Worm (Caenorhabditis elegans) whole organism, L3 larva: ENCODE results near the gene ZC477.2.

ENCODE experiments used
- R02D3.7 ChIP-seq: fragments of 150-350 bp; optimal IDR thresholded peaks from 2 replicates; lab custom pipeline; 2014; ENCODE audit warnings: missing biosample characterization, missing genetic modification characterization
- ZK546.5 ChIP-seq: sonication (generic microtip); optimal IDR thresholded peaks from 2 replicates; lab custom pipeline; 2017; ENCODE audit warnings: missing biosample characterization, missing genetic modification characterization
- aly-2 ChIP-seq: fragments of 150-350 bp; optimal IDR thresholded peaks from 2 replicates; lab custom pipeline; 2014; ENCODE audit warnings: missing biosample characterization, missing genetic modification characterization
- ama-1 ChIP-seq: fragments of 150-350 bp; optimal IDR thresholded peaks from 2 replicates; lab custom pipeline; 2018
- ceh-16 ChIP-seq: sonication (generic microtip); optimal IDR thresholded peaks from 2 replicates; lab custom pipeline; 2017; ENCODE audit warnings: missing biosample characterization, missing genetic modification characterization
- ceh-28 ChIP-seq: fragments of 150-350 bp; optimal IDR thresholded peaks from 2 replicates; lab custom pipeline; 2014; ENCODE audit warnings: missing biosample characterization, missing genetic modification reagents, missing genetic modification characterization
- ceh-82 ChIP-seq: fragments of 150-350 bp; optimal IDR thresholded peaks from 2 replicates; lab custom pipeline; 2014; ENCODE audit warnings: missing biosample characterization, missing genetic modification characterization
- ceh-9 ChIP-seq: sonication (generic microtip); optimal IDR thresholded peaks from 2 replicates; lab custom pipeline; 2018; ENCODE audit warnings: missing biosample characterization, missing genetic modification characterization
- daf-12 ChIP-seq: fragments of 150-350 bp; optimal IDR thresholded peaks from 2 replicates; lab custom pipeline; 2014; ENCODE audit warnings: missing biosample characterization, missing genetic modification reagents, missing genetic modification characterization
- egl-27 ChIP-seq: sonication (generic microtip); optimal IDR thresholded peaks from 4 replicates; lab custom pipeline; 2017; ENCODE audit warnings: missing biosample characterization, missing genetic modification reagents, missing genetic modification characterization
- egl-5 ChIP-seq: fragments of 150-350 bp; optimal IDR thresholded peaks from 2 replicates; lab custom pipeline; 2017; ENCODE audit warnings: missing biosample characterization, missing genetic modification reagents, missing genetic modification characterization, inconsistent platforms
- elt-1 ChIP-seq: fragments of 150-350 bp; optimal IDR thresholded peaks from 2 replicates; lab custom pipeline; 2014; ENCODE audit warnings: missing biosample characterization, missing genetic modification characterization
- elt-2 ChIP-seq: sonication (generic microtip); optimal IDR thresholded peaks from 2 replicates; lab custom pipeline; 2016; ENCODE audit warnings: missing genetic modification reagents, mild to moderate bottlenecking, missing genetic modification characterization, missing compliant biosample characterization
- elt-3 ChIP-seq, 3 experiments: fragments of 150-350 bp in 1 of 3; sonication (generic microtip) in 2 of 3; optimal IDR thresholded peaks; 2 replicates in 2 of 3; 4 replicates in 1 of 3; lab custom pipeline; 2014 to 2017; ENCODE audit warnings: missing biosample characterization in 3 of 3, missing genetic modification characterization in 3 of 3
- eor-1 ChIP-seq, 2 experiments: fragments of 150-350 bp; optimal IDR thresholded peaks; 2 replicates each; lab custom pipeline; 2014 to 2018; ENCODE audit warnings: missing biosample characterization in 2 of 2, missing genetic modification characterization in 2 of 2
- fkh-10 ChIP-seq: sonication (generic microtip); optimal IDR thresholded peaks from 2 replicates; lab custom pipeline; 2017; ENCODE audit warnings: missing biosample characterization, missing genetic modification reagents, missing genetic modification characterization
- fkh-2 ChIP-seq: fragments of 150-350 bp; optimal IDR thresholded peaks from 2 replicates; lab custom pipeline; 2014; ENCODE audit warnings: missing biosample characterization, missing genetic modification reagents, missing genetic modification characterization
- fos-1 ChIP-seq: fragments of 150-350 bp; optimal IDR thresholded peaks from 2 replicates; lab custom pipeline; 2014; ENCODE audit warnings: missing biosample characterization, missing genetic modification characterization
- hmg-11 ChIP-seq: sonication (generic microtip); optimal IDR thresholded peaks from 2 replicates; lab custom pipeline; 2016; ENCODE audit warnings: missing genetic modification characterization, missing compliant biosample characterization
- jun-1 ChIP-seq: fragments of 150-350 bp; optimal IDR thresholded peaks from 2 replicates; lab custom pipeline; 2014; ENCODE audit warnings: missing biosample characterization, missing genetic modification reagents, missing genetic modification characterization
- lin-15B ChIP-seq: fragments of 150-350 bp; optimal IDR thresholded peaks from 2 replicates; lab custom pipeline; 2014; ENCODE audit warnings: missing biosample characterization, missing genetic modification characterization
- lin-39 ChIP-seq: fragments of 150-350 bp; optimal IDR thresholded peaks from 2 replicates; lab custom pipeline; 2018; ENCODE audit warnings: missing biosample characterization, missing genetic modification reagents, missing genetic modification characterization
- lsy-12 ChIP-seq: sonication (generic microtip); optimal IDR thresholded peaks from 2 replicates; lab custom pipeline; 2016; ENCODE audit warnings: mild to moderate bottlenecking, missing genetic modification characterization, missing compliant biosample characterization
- mdl-1 ChIP-seq: fragments of 150-350 bp; optimal IDR thresholded peaks from 2 replicates; lab custom pipeline; 2014; ENCODE audit warnings: missing biosample characterization, missing genetic modification characterization
- mml-1 ChIP-seq: fragments of 150-350 bp; sonication (generic microtip); optimal IDR thresholded peaks from 3 replicates; lab custom pipeline; 2014; ENCODE audit warnings: missing biosample characterization, missing genetic modification characterization
- nfya-1 ChIP-seq: sonication (generic microtip); optimal IDR thresholded peaks from 2 replicates; lab custom pipeline; 2017; ENCODE audit warnings: missing genetic modification characterization, mild to moderate bottlenecking, missing compliant biosample characterization, antibody characterized with exemption, moderate library complexity; ENCODE audit not compliant: insufficient read depth
- nhr-11 ChIP-seq: fragments of 150-350 bp; optimal IDR thresholded peaks from 2 replicates; lab custom pipeline; 2014; ENCODE audit warnings: missing biosample characterization, missing genetic modification characterization
- nhr-12 ChIP-seq: fragments of 150-350 bp; optimal IDR thresholded peaks from 2 replicates; lab custom pipeline; 2014; ENCODE audit warnings: missing biosample characterization, missing genetic modification characterization
- nhr-23 ChIP-seq: fragments of 150-350 bp; optimal IDR thresholded peaks from 2 replicates; lab custom pipeline; 2014; ENCODE audit warnings: missing biosample characterization, missing genetic modification reagents, missing genetic modification characterization
- nhr-237 ChIP-seq: fragments of 150-350 bp; optimal IDR thresholded peaks from 2 replicates; lab custom pipeline; 2014; ENCODE audit warnings: missing biosample characterization, missing genetic modification characterization
- nhr-25 ChIP-seq: sonication (generic microtip); optimal IDR thresholded peaks from 2 replicates; lab custom pipeline; 2017; ENCODE audit warnings: missing biosample characterization, missing genetic modification characterization
- nhr-28 ChIP-seq: fragments of 150-350 bp; optimal IDR thresholded peaks from 2 replicates; lab custom pipeline; 2014; ENCODE audit warnings: missing biosample characterization, missing genetic modification characterization
- nhr-43 ChIP-seq: sonication (generic microtip); optimal IDR thresholded peaks from 2 replicates; lab custom pipeline; 2016; ENCODE audit warnings: mild to moderate bottlenecking, missing genetic modification characterization, missing compliant biosample characterization; ENCODE audit not compliant: poor library complexity, severe bottlenecking
- nhr-67 ChIP-seq: fragments of 150-350 bp; optimal IDR thresholded peaks from 2 replicates; lab custom pipeline; 2014; ENCODE audit warnings: missing biosample characterization, missing genetic modification characterization
- nhr-76 ChIP-seq: fragments of 150-350 bp; sonication (generic microtip); optimal IDR thresholded peaks from 5 replicates; lab custom pipeline; 2014; ENCODE audit warnings: missing biosample characterization, missing genetic modification characterization
- nhr-77 ChIP-seq: fragments of 150-350 bp; optimal IDR thresholded peaks from 2 replicates; lab custom pipeline; 2014; ENCODE audit warnings: missing biosample characterization, missing genetic modification characterization
- pha-4 ChIP-seq: fragments of 150-350 bp; optimal IDR thresholded peaks from 2 replicates; lab custom pipeline; 2014; ENCODE audit warnings: missing biosample characterization, missing genetic modification reagents, missing genetic modification characterization
- pqm-1 ChIP-seq: fragments of 150-350 bp; optimal IDR thresholded peaks from 2 replicates; lab custom pipeline; 2017; ENCODE audit warnings: missing biosample characterization, missing genetic modification characterization, inconsistent platforms
- sea-2 ChIP-seq: fragments of 150-350 bp; sonication (generic microtip); optimal IDR thresholded peaks from 4 replicates; lab custom pipeline; 2014; ENCODE audit warnings: missing biosample characterization, missing genetic modification reagents, missing genetic modification characterization
- skn-1 ChIP-seq: fragments of 150-350 bp; optimal IDR thresholded peaks from 2 replicates; lab custom pipeline; 2014; ENCODE audit warnings: missing biosample characterization, missing genetic modification characterization
- snpc-4 ChIP-seq: fragments of 150-350 bp; optimal IDR thresholded peaks from 2 replicates; lab custom pipeline; 2014; ENCODE audit warnings: missing biosample characterization, missing genetic modification characterization
- tbx-2 ChIP-seq: sonication (generic microtip); optimal IDR thresholded peaks from 2 replicates; lab custom pipeline; 2016; ENCODE audit warnings: mild to moderate bottlenecking, missing genetic modification characterization, missing compliant biosample characterization
- unc-39 ChIP-seq: sonication (generic microtip); optimal IDR thresholded peaks from 4 replicates; lab custom pipeline; 2017; ENCODE audit warnings: missing biosample characterization, missing genetic modification characterization
- unc-62 ChIP-seq: fragments of 150-350 bp; sonication (generic microtip); optimal IDR thresholded peaks from 4 replicates; lab custom pipeline; 2014; ENCODE audit warnings: missing biosample characterization, missing genetic modification reagents, missing genetic modification characterization
- zag-1 ChIP-seq: fragments of 150-350 bp; optimal IDR thresholded peaks from 2 replicates; lab custom pipeline; 2014; ENCODE audit warnings: missing biosample characterization, missing genetic modification characterization
- ztf-11 ChIP-seq: fragments of 150-350 bp; optimal IDR thresholded peaks from 2 replicates; lab custom pipeline; 2014; ENCODE audit warnings: missing biosample characterization, missing genetic modification characterization

ZC477.2 gene

ce11 chrIV:7081214-7081613, 26.8 kb upstream of the ZC477.2 start, which contains the start of gene Y43B11AR.1:
Gene Y43B11AR.1, plus strand, starts transcription at chrIV:7081514.
- TF ChIP-seq aly-2 (no peak), hmg-11 (tag; lab: Kevin White, UChicago) (no peak), lsy-12 (tag; lab: Kevin White, UChicago) (no peak), nhr-28 (no peak)

ce11 chrIV:7083382-7083784, 24.6 kb upstream of the ZC477.2 start, which contains the start of gene Y43B11AR.3:
Gene Y43B11AR.3, minus strand, starts transcription at chrIV:7083716.
- TF ChIP-seq nhr-25 (tag; lab: Kevin White, UChicago): peak; percentile 10
- no peak for TF ChIP-seq nhr-11
- peak; percentile 25 for TF ChIP-seq elt-2
- TF ChIP-seq egl-27 (tag; lab: Kevin White, UChicago): no peak
- no peak for TF ChIP-seq nhr-28
- peak; percentile 19 for TF ChIP-seq nhr-12
- TF ChIP-seq ama-1 (lab: Kevin White, UChicago): peak; percentile 12
- TF ChIP-seq, all 47 proteins: peak for 4

- TF ChIP-seq fos-1 (tag; lab: Kevin White, UChicago) (no peak), pqm-1 (no peak), egl-5 (no peak), nhr-28 (no peak), sea-2 (GFP tag; lab: Kevin White, UChicago) (no peak), mdl-1 (no peak), elt-2 (no peak)
These were observed 24.0 kb upstream of the ZC477.2 start for ce11 chrIV:7083976-7084375.

ce11 chrIV:7084632-7085160, 23.3 kb upstream of the ZC477.2 start, which contains the start of gene rps-4:
Gene rps-4, minus strand, starts transcription at chrIV:7084682.
- TF ChIP-seq unc-62 (GFP tag; lab: Kevin White, UChicago): peak; percentile 14
- TF ChIP-seq nhr-28: no peak
- TF ChIP-seq nhr-237 (tag; lab: Kevin White, UChicago): no peak
- TF ChIP-seq nhr-67: no peak
- TF ChIP-seq nhr-43 (tag; lab: Kevin White, UChicago): peak; percentile 75
- TF ChIP-seq nhr-76: no peak
- TF ChIP-seq mdl-1: no peak
- no peak for TF ChIP-seq ceh-16
- TF ChIP-seq R02D3.7 (tag; lab: Kevin White, UChicago): peak; percentile 77
- peak; percentile 75 for TF ChIP-seq fkh-10 (GFP tag; lab: Kevin White, UChicago)
- TF ChIP-seq lsy-12 (tag; lab: Kevin White, UChicago): peak; percentile 77
- TF ChIP-seq eor-1 (tag; optimal IDR thresholded peaks at IDR 0.05; lab: Kevin White, UChicago): no peak
- peak; percentile 88 for TF ChIP-seq nhr-23
- peak; percentile 94 for TF ChIP-seq nfya-1 (tag; lab: Kevin White, UChicago)
- no peak for TF ChIP-seq nhr-77 (tag; lab: Kevin White, UChicago)
- no peak for TF ChIP-seq aly-2
- TF ChIP-seq elt-3 (tag; optimal IDR thresholded peaks at IDR 0.05; lab: Kevin White, UChicago): no peak
- no peak for TF ChIP-seq nhr-12
- TF ChIP-seq mml-1 (tag; lab: Kevin White, UChicago): no peak
- peak; percentile 81 for TF ChIP-seq elt-2
- TF ChIP-seq pha-4 (tag; lab: Kevin White, UChicago): peak; percentile 96
- no peak for TF ChIP-seq daf-12 (tag; lab: Kevin White, UChicago)
- TF ChIP-seq fos-1 (tag; lab: Kevin White, UChicago): peak; percentile 40
- TF ChIP-seq nhr-11: no peak
- TF ChIP-seq egl-5: peak; percentile 47
- no peak for TF ChIP-seq fkh-2
- peak; percentile 24 for TF ChIP-seq elt-1 (tag; lab: Kevin White, UChicago)
- TF ChIP-seq tbx-2 (tag; lab: Kevin White, UChicago): peak; percentile 46
- TF ChIP-seq ceh-28 (tag; lab: Kevin White, UChicago): peak; percentile 67
- TF ChIP-seq ceh-82: peak; percentile 22
- no peak for TF ChIP-seq ZK546.5 (tag; lab: Kevin White, UChicago)
- peak; percentile 82 for TF ChIP-seq skn-1 (tag; lab: Kevin White, UChicago)
- TF ChIP-seq jun-1: peak; percentile 78
- TF ChIP-seq snpc-4 (tag; lab: Kevin White, UChicago): peak; percentile 81
- TF ChIP-seq ceh-9: no peak
- TF ChIP-seq ztf-11 (tag; lab: Kevin White, UChicago): no peak
- peak; percentile 86 for TF ChIP-seq lin-39 (tag; lab: Kevin White, UChicago)
- peak; percentile 91 for TF ChIP-seq nhr-25 (tag; lab: Kevin White, UChicago)
- TF ChIP-seq pqm-1: peak; percentile 90
- TF ChIP-seq zag-1: no peak
- TF ChIP-seq unc-39 (tag; lab: Kevin White, UChicago): no peak
- peak; percentile 75 for TF ChIP-seq egl-27 (tag; lab: Kevin White, UChicago)
- peak; percentile 100 for TF ChIP-seq lin-15B (tag; lab: Kevin White, UChicago)
- peak; percentile 85 for TF ChIP-seq hmg-11 (tag; lab: Kevin White, UChicago)
